Worm (Caenorhabditis elegans) whole organism, L4/young adult: ENCODE measurements around the gene fbxb-6.

Experiments used
- W03F9.2 ChIP-seq: fragments of 150-350 bp; optimal IDR thresholded peaks from 2 replicates; lab custom pipeline; 2014; ENCODE audit warnings: missing biosample characterization, missing genetic modification characterization
- dao-5 ChIP-seq: sonication (generic microtip); optimal IDR thresholded peaks from 2 replicates; lab custom pipeline; 2016; ENCODE audit warnings: missing genotype, missing genetic modification characterization, moderate library complexity, missing compliant biosample characterization
- him-1 ChIP-seq: sonication (generic microtip); optimal IDR thresholded peaks from 2 replicates; lab custom pipeline; 2016; ENCODE audit warnings: missing genotype, missing genetic modification reagents, missing genetic modification characterization, missing compliant biosample characterization

- TF ChIP-seq W03F9.2 (tag; lab: Kevin White, UChicago) (no peak), him-1 (tag; lab: Kevin White, UChicago) (no peak), dao-5 (tag; lab: Kevin White, UChicago) (no peak)
Measured at ce11 chrII:2083726-2084179, 19.2 kb downstream of the fbxb-6 start, which contains the start of the genes T16A1.5 and fbxc-49.
